Fruit fly (Drosophila melanogaster): ENCODE results near the gene CG32320.

Gene CG32320

DNA sequence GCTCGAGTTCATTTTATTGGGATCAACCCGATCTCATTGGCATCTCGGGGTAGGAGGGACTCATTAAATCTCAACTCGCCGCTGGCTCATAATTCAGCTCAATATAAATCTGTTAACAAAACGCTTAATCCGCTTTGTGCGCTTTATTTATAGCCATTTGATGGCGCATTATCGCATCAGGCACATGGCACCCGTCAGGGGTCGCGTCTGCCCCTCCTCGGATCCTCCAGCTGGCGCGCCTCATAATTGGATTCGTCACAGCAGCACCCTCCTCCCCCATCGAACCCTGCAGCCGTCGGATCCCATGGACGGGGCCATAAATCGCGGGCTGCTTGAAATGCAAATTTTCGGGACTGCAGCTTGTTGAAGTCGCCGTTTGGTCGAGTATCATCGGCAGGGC is 8.0 kb upstream of the CG32320 start:
- TF ChIP-seq CG10631 (GFP tag; optimal IDR thresholded peaks at IDR 0.05), result no peak
- TF ChIP-seq vri (GFP tag; optimal IDR thresholded peaks at IDR 0.05), result peak; percentile 47
- no peak for TF ChIP-seq CG34406 (GFP tag; optimal IDR thresholded peaks at IDR 0.05)
- TF ChIP-seq CG6163 (GFP tag; IDR thresholded peaks at IDR 0.05), result 0 out of 3 replicates have a peak, but pooled peaks have one; percentile 24
- TF ChIP-seq Eip78C (GFP tag), result peak; percentile 4
- no peak for TF ChIP-seq cyc (GFP tag; optimal IDR thresholded peaks at IDR 0.05)

DNA sequence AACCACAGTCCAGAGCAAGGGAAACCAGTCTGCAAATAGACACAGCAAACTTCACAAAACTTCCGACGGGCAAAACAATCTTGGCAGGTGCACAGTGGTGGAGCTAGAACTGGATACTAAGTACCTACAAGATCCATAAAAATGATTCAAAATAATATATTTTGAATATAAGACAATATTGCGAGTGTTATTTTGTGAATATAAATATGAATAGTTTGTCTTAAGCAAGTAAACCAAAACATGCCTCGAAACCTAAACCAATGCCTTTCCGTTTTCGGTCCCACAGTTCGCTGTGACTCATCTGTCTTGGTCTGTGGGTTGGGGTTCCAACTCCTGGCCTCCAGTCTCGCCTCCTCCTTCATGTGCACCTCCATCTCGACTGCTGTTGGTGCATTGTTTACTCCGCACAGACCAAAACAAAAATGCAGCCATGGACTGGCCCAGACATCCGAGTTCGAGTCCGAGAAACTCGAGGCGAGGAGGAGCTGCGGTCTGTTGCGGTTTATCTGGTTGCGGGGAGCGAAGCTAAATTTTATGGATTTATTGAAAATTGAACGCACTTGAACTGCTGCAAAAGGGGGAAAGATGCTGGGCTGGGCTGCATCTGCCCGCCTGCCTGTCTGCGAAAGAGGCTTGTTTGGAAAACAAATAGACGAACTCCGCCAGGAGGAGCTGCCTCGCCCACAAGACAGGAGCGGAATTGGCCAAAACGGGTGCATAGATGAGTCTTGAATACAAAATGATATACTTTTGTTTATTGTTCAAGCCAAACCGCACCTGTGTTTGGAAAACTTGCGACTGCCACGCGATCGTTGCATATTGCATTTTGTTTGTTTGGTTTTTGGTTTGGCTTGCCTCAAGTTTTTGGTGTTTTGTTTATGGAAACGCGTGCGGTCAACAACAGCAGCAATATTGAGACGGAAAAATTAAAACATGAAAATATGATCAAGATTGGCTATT is 6.1 kb upstream of the CG32320 start:
- TF ChIP-seq Met (GFP tag; optimal IDR thresholded peaks at IDR 0.05) (peak; percentile 26), Hr4 (GFP tag; optimal IDR thresholded peaks at IDR 0.05) (peak; percentile 80), vri (GFP tag; optimal IDR thresholded peaks at IDR 0.05) (no peak), CG31627 (GFP tag; optimal IDR thresholded peaks at IDR 0.05) (no peak), CG11762 (GFP tag; optimal IDR thresholded peaks at IDR 0.05; ENCODE audit: insufficient read depth) (peak; percentile 75), Gug (GFP tag; IDR thresholded peaks at IDR 0.05) (peak; percentile 64), Lpt (GFP tag; optimal IDR thresholded peaks at IDR 0.05) (peak; percentile 74), spab (GFP tag; optimal IDR thresholded peaks at IDR 0.05) (peak; percentile 89), ss (GFP tag; optimal IDR thresholded peaks at IDR 0.05) (peak; percentile 73 to 74), Sox15 (GFP tag; optimal IDR thresholded peaks at IDR 0.05) (peak; percentile 33), CG11294 (GFP tag; IDR thresholded peaks at IDR 0.05) (0 out of 2 replicates have a peak, but pooled peaks have one; percentile 25), CG7368 (GFP tag; optimal IDR thresholded peaks at IDR 0.05) (peak; percentile 55), CG6792 (GFP tag; optimal IDR thresholded peaks at IDR 0.05) (peak; percentile 72), Eip75B (GFP tag; optimal IDR thresholded peaks at IDR 0.05) (peak; percentile 77), svp (GFP tag) (peak; percentile 50), fd85E (GFP tag; optimal IDR thresholded peaks at IDR 0.05) (peak; percentile 28), Hr38 (GFP tag; optimal IDR thresholded peaks at IDR 0.05) (no peak), lz (GFP tag; optimal IDR thresholded peaks at IDR 0.05) (peak; percentile 20), CG6163 (GFP tag; IDR thresholded peaks at IDR 0.05) (peak; percentile 94), topi (GFP tag; optimal IDR thresholded peaks at IDR 0.05) (peak; percentile 19), CG1621 (tag; optimal IDR thresholded peaks at IDR 0.05) (peak; percentile 81), Eip78C (GFP tag) (peak; percentile 96), Smox (GFP tag; optimal IDR thresholded peaks at IDR 0.05) (no peak), dsx (GFP tag; optimal IDR thresholded peaks at IDR 0.05; ENCODE audit: poor library complexity, severe bottlenecking) (peak; percentile 85), CG10631 (GFP tag; optimal IDR thresholded peaks at IDR 0.05) (peak; percentile 84), CG8632 (GFP tag; optimal IDR thresholded peaks at IDR 0.05) (peak; percentile 71), salr (GFP tag; optimal IDR thresholded peaks at IDR 0.05) (peak; percentile 67 to 74), CG6854 (GFP tag; optimal IDR thresholded peaks at IDR 0.05) (no peak), Sox102F (GFP tag; optimal IDR thresholded peaks at IDR 0.05) (no peak), fd59A (GFP tag; optimal IDR thresholded peaks at IDR 0.05) (peak; percentile 86), dac (GFP tag; optimal IDR thresholded peaks at IDR 0.05) (peak; percentile 71), CG8119 (GFP tag; IDR thresholded peaks at IDR 0.05) (peak; percentile 80), acj6 (GFP tag; optimal IDR thresholded peaks at IDR 0.05) (peak; percentile 81), CG11902 (GFP tag; optimal IDR thresholded peaks at IDR 0.05) (peak; percentile 5), Sox14 (GFP tag; optimal IDR thresholded peaks at IDR 0.05) (peak; percentile 84), fkh (GFP tag; optimal IDR thresholded peaks at IDR 0.05) (no peak), CG34406 (GFP tag; optimal IDR thresholded peaks at IDR 0.05) (peak; percentile 67), eg (GFP tag; IDR thresholded peaks at IDR 0.05) (peak; percentile 60), Eip93F (GFP tag; optimal IDR thresholded peaks at IDR 0.05) (no peak), OdsH (GFP tag; optimal IDR thresholded peaks at IDR 0.05) (peak; percentile 78), Ets96B (tag; optimal IDR thresholded peaks at IDR 0.05) (peak; percentile 92), CG9139 (GFP tag; optimal IDR thresholded peaks at IDR 0.05) (peak; percentile 72), achi (GFP tag; optimal IDR thresholded peaks at IDR 0.05) (peak; percentile 86), CG3919 (GFP tag; optimal IDR thresholded peaks at IDR 0.05) (peak; percentile 88), Blimp-1 (GFP tag; optimal IDR thresholded peaks at IDR 0.05) (no peak), CG8319 (GFP tag; optimal IDR thresholded peaks at IDR 0.05) (peak; percentile 28)

All from whole organism, prepupa.